Worm (Caenorhabditis elegans) whole organism, L2 larva: ENCODE results near the gene Y75B12B.3.

Experiments used
- C34F6.9 ChIP-seq: fragments of 150-350 bp; optimal IDR thresholded peaks from 2 replicates; lab custom pipeline; 2014; ENCODE audit warnings: missing biosample characterization, missing genetic modification characterization
- F13H6.1 ChIP-seq: sonication (generic microtip); optimal IDR thresholded peaks from 2 replicates; lab custom pipeline; 2016; ENCODE audit warnings: missing genetic modification characterization, missing compliant biosample characterization
- R02D3.7 ChIP-seq: fragments of 150-350 bp; optimal IDR thresholded peaks from 2 replicates; lab custom pipeline; 2014; ENCODE audit warnings: missing biosample characterization, missing genetic modification characterization
- Y55F3AM.14 ChIP-seq: fragments of 200-800 bp; sonication (Bioruptor generic); optimal IDR thresholded peaks from 2 replicates; lab custom pipeline; 2018; ENCODE audit warnings: mild to moderate bottlenecking, missing genetic modification characterization, missing compliant biosample characterization
- ZK546.5 ChIP-seq: sonication (generic microtip); optimal IDR thresholded peaks from 2 replicates; lab custom pipeline; 2017; ENCODE audit warnings: missing biosample characterization, missing genetic modification characterization
- aly-2 ChIP-seq: fragments of 150-350 bp; optimal IDR thresholded peaks from 2 replicates; lab custom pipeline; 2014; ENCODE audit warnings: missing biosample characterization, missing genetic modification characterization
- blmp-1 ChIP-seq: sonication (generic microtip); optimal IDR thresholded peaks from 2 replicates; lab custom pipeline; 2017; ENCODE audit warnings: missing genetic modification characterization, mild to moderate bottlenecking, missing compliant biosample characterization, antibody characterized with exemption, moderate library complexity; ENCODE audit not compliant: insufficient read depth
- ceh-16 ChIP-seq: fragments of 150-350 bp; optimal IDR thresholded peaks from 2 replicates; lab custom pipeline; 2014; ENCODE audit warnings: missing biosample characterization, missing genetic modification characterization
- crh-2 ChIP-seq: sonication (generic microtip); optimal IDR thresholded peaks from 2 replicates; lab custom pipeline; 2017; ENCODE audit warnings: missing biosample characterization, missing genetic modification characterization
- egl-27 ChIP-seq: sonication (generic microtip); optimal IDR thresholded peaks from 3 replicates; lab custom pipeline; 2017; ENCODE audit warnings: missing biosample characterization, missing genetic modification reagents, missing genetic modification characterization
- elt-1 ChIP-seq: fragments of 150-350 bp; optimal IDR thresholded peaks from 2 replicates; lab custom pipeline; 2014; ENCODE audit warnings: missing biosample characterization, missing genetic modification characterization
- elt-3 ChIP-seq: sonication (generic microtip); optimal IDR thresholded peaks from 2 replicates; lab custom pipeline; 2017; ENCODE audit warnings: missing biosample characterization, missing genetic modification characterization
- fos-1 ChIP-seq: fragments of 150-350 bp; optimal IDR thresholded peaks from 2 replicates; lab custom pipeline; 2014; ENCODE audit warnings: missing biosample characterization, missing genetic modification characterization
- lin-11 ChIP-seq: fragments of 150-350 bp; sonication (generic microtip); optimal IDR thresholded peaks from 2 replicates; lab custom pipeline; 2014; ENCODE audit warnings: missing biosample characterization, missing genetic modification characterization, inconsistent platforms, mixed read lengths
- lin-39 ChIP-seq: fragments of 150-350 bp; optimal IDR thresholded peaks from 2 replicates; lab custom pipeline; 2014; ENCODE audit warnings: missing biosample characterization, missing genetic modification reagents, missing genetic modification characterization
- lsy-2 ChIP-seq, 2 experiments: fragments of 150-350 bp in 1 of 2; sonication (generic microtip) in 1 of 2; optimal IDR thresholded peaks; 2 replicates each; lab custom pipeline; 2014 to 2017; ENCODE audit warnings: missing biosample characterization in 2 of 2, missing genetic modification characterization in 2 of 2
- mdl-1 ChIP-seq, 2 experiments: fragments of 150-350 bp in 1 of 2; sonication (generic microtip) in 1 of 2; optimal IDR thresholded peaks; 2 replicates each; lab custom pipeline; 2017; ENCODE audit warnings: missing biosample characterization in 2 of 2, missing genetic modification characterization in 2 of 2
- nhr-10 ChIP-seq: sonication (generic microtip); optimal IDR thresholded peaks from 2 replicates; lab custom pipeline; 2017; ENCODE audit warnings: missing biosample characterization, missing genetic modification characterization
- nhr-11 ChIP-seq: fragments of 150-350 bp; optimal IDR thresholded peaks from 2 replicates; lab custom pipeline; 2014; ENCODE audit warnings: missing biosample characterization, missing genetic modification characterization
- nhr-12 ChIP-seq: fragments of 150-350 bp; optimal IDR thresholded peaks from 2 replicates; lab custom pipeline; 2014; ENCODE audit warnings: missing biosample characterization, missing genetic modification characterization
- nhr-23 ChIP-seq: fragments of 150-350 bp; optimal IDR thresholded peaks from 2 replicates; lab custom pipeline; 2014; ENCODE audit warnings: missing biosample characterization, missing genetic modification reagents, missing genetic modification characterization
- nhr-25 ChIP-seq: fragments of 150-350 bp; sonication (generic microtip); optimal IDR thresholded peaks from 3 replicates; lab custom pipeline; 2014; ENCODE audit warnings: missing biosample characterization, missing genetic modification characterization
- nhr-6 ChIP-seq: fragments of 150-350 bp; optimal IDR thresholded peaks from 2 replicates; lab custom pipeline; 2014; ENCODE audit warnings: missing biosample characterization, missing genetic modification characterization
- nhr-77 ChIP-seq: fragments of 150-350 bp; optimal IDR thresholded peaks from 2 replicates; lab custom pipeline; 2014; ENCODE audit warnings: missing biosample characterization, missing genetic modification characterization
- sem-4 ChIP-seq: fragments of 150-350 bp; optimal IDR thresholded peaks from 2 replicates; lab custom pipeline; 2014; ENCODE audit warnings: missing biosample characterization, missing genetic modification reagents, missing genetic modification characterization
- sma-3 ChIP-seq: sonication (generic microtip); optimal IDR thresholded peaks from 2 replicates; lab custom pipeline; 2016; ENCODE audit warnings: missing genetic modification reagents, missing genetic modification characterization, missing compliant biosample characterization
- sma-9 ChIP-seq, 2 experiments: fragments of 150-350 bp in 1 of 2; sonication (generic microtip) in 1 of 2; optimal IDR thresholded peaks; 2 replicates each; lab custom pipeline; 2014 to 2016; ENCODE audit warnings: missing genetic modification characterization in 2 of 2, mild to moderate bottlenecking in 1 of 2, missing biosample characterization in 1 of 2, missing compliant biosample characterization in 1 of 2, missing genetic modification reagents in 1 of 2, moderate library complexity in 1 of 2
- snpc-4 ChIP-seq: fragments of 150-350 bp; optimal IDR thresholded peaks from 2 replicates; lab custom pipeline; 2014; ENCODE audit warnings: missing biosample characterization, missing genetic modification characterization
- unc-39 ChIP-seq: fragments of 150-350 bp; optimal IDR thresholded peaks from 2 replicates; lab custom pipeline; 2014; ENCODE audit warnings: missing biosample characterization, missing genetic modification characterization
- unc-55 ChIP-seq: fragments of 150-350 bp; sonication (generic microtip); optimal IDR thresholded peaks from 3 replicates; lab custom pipeline; 2014; ENCODE audit warnings: missing biosample characterization, missing genetic modification reagents, missing genetic modification characterization
- unc-62 ChIP-seq: fragments of 150-350 bp; optimal IDR thresholded peaks from 2 replicates; lab custom pipeline; 2014; ENCODE audit warnings: missing biosample characterization, missing genetic modification reagents, missing genetic modification characterization
- zag-1 ChIP-seq: fragments of 150-350 bp; optimal IDR thresholded peaks from 2 replicates; lab custom pipeline; 2014; ENCODE audit warnings: missing biosample characterization, missing genetic modification characterization
- ztf-1 ChIP-seq: fragments of 200-800 bp; sonication (Bioruptor generic); conservative IDR thresholded peaks from 2 replicates; pipeline ENCODE4 v1.3.6; 2022; ENCODE audit warnings: missing genetic modification characterization, missing compliant biosample characterization
- ztf-11 ChIP-seq: sonication (generic microtip); optimal IDR thresholded peaks from 2 replicates; lab custom pipeline; 2017; ENCODE audit warnings: missing biosample characterization, missing genetic modification characterization
- ztf-4 ChIP-seq: fragments of 150-350 bp; optimal IDR thresholded peaks from 2 replicates; lab custom pipeline; 2014; ENCODE audit warnings: missing biosample characterization, missing genetic modification characterization

Gene Y75B12B.3

ce11 chrV:15150661-15151060 lies 35.4 kb downstream of the Y75B12B.3 start, which contains the start of gene T09F5.2:
Gene T09F5.2 (plus strand): TSS chrV:15150961.
- no peak for TF ChIP-seq unc-39 (tag; lab: Kevin White, UChicago)
- no peak for TF ChIP-seq mdl-1 (tag; optimal IDR thresholded peaks at IDR 0.05; lab: Kevin White, UChicago)
- no peak for TF ChIP-seq ztf-1 (GFP tag; lab: Robert Waterston, UW)
- no peak for TF ChIP-seq fos-1 (tag; lab: Kevin White, UChicago)

- TF ChIP-seq egl-27 (tag; lab: Kevin White, UChicago) = no peak
- TF ChIP-seq unc-62 = no peak
- no peak for TF ChIP-seq sma-3 (GFP tag; lab: Kevin White, UChicago)
- TF ChIP-seq blmp-1 (tag; lab: Kevin White, UChicago) = no peak
- TF ChIP-seq crh-2 (tag; lab: Kevin White, UChicago) = no peak
- TF ChIP-seq sma-9 (GFP tag; optimal IDR thresholded peaks at IDR 0.05; lab: Kevin White, UChicago) = no peak
- no peak for TF ChIP-seq sma-9 (tag; optimal IDR thresholded peaks at IDR 0.05; lab: Kevin White, UChicago)
- no peak for TF ChIP-seq nhr-11 (tag; lab: Kevin White, UChicago)
- no peak for TF ChIP-seq ztf-1 (GFP tag; lab: Robert Waterston, UW)
- no peak for TF ChIP-seq sem-4 (tag; lab: Kevin White, UChicago)
- TF ChIP-seq lin-39 (tag; lab: Kevin White, UChicago) = no peak
- TF ChIP-seq nhr-10 = no peak
- TF ChIP-seq zag-1 (tag; lab: Kevin White, UChicago) = no peak
- no peak for TF ChIP-seq nhr-77 (tag; lab: Kevin White, UChicago)
- TF ChIP-seq elt-1 (tag; lab: Kevin White, UChicago) = no peak
- no peak for TF ChIP-seq unc-55 (GFP tag; lab: Kevin White, UChicago)
- TF ChIP-seq ztf-4 (tag; lab: Kevin White, UChicago) = no peak
- no peak for TF ChIP-seq lin-11 (tag; lab: Kevin White, UChicago)
- TF ChIP-seq elt-3 (tag; lab: Kevin White, UChicago) = no peak
- TF ChIP-seq lsy-2 (tag; optimal IDR thresholded peaks at IDR 0.05; lab: Kevin White, UChicago) = no peak
Observed at ce11 chrV:15150176-15150575, 35.9 kb downstream of the Y75B12B.3 start.

- no peak for TF ChIP-seq elt-3 (tag; lab: Kevin White, UChicago)
- TF ChIP-seq fos-1 (tag; lab: Kevin White, UChicago) = no peak
- no peak for TF ChIP-seq sma-3 (GFP tag; lab: Kevin White, UChicago)
- no peak for TF ChIP-seq lin-39 (tag; lab: Kevin White, UChicago)
- TF ChIP-seq nhr-12 (tag; lab: Kevin White, UChicago) = no peak
- no peak for TF ChIP-seq ceh-16 (tag; lab: Kevin White, UChicago)
- TF ChIP-seq nhr-10 = no peak
- no peak for TF ChIP-seq C34F6.9
- no peak for TF ChIP-seq aly-2
- no peak for TF ChIP-seq snpc-4
- no peak for TF ChIP-seq R02D3.7
- TF ChIP-seq lsy-2 (tag; optimal IDR thresholded peaks at IDR 0.05; lab: Kevin White, UChicago) = no peak
- TF ChIP-seq nhr-6 = no peak
- TF ChIP-seq ZK546.5 = no peak
- no peak for TF ChIP-seq ztf-1 (GFP tag; lab: Robert Waterston, UW)
- no peak for TF ChIP-seq Y55F3AM.14
- no peak for TF ChIP-seq nhr-77 (tag; lab: Kevin White, UChicago)
- no peak for TF ChIP-seq nhr-25
- no peak for TF ChIP-seq zag-1 (tag; lab: Kevin White, UChicago)
- no peak for TF ChIP-seq nhr-23 (tag; lab: Kevin White, UChicago)
- TF ChIP-seq, all 48 proteins: peak for 0
Observed at ce11 chrV:15148800-15149199, 37.3 kb downstream of the Y75B12B.3 start, which contains the start of gene T09F5.1. Gene T09F5.1 (plus strand): TSS chrV:15149100.

- TF ChIP-seq ztf-11 (tag; lab: Kevin White, UChicago) (no peak), nhr-11 (tag; lab: Kevin White, UChicago) (no peak), sma-3 (GFP tag; lab: Kevin White, UChicago) (no peak), snpc-4 (no peak), unc-62 (no peak), nhr-25 (no peak), nhr-6 (no peak), sem-4 (tag; lab: Kevin White, UChicago) (no peak), zag-1 (tag; lab: Kevin White, UChicago) (no peak), F13H6.1 (tag; lab: Kevin White, UChicago) (no peak)
Observed at ce11 chrV:15147776-15148175, 38.3 kb downstream of the Y75B12B.3 start, which contains the start of gene T09F5.20. Gene T09F5.20 (minus strand): TSS chrV:15147876.
